Worm (Caenorhabditis elegans) whole organism, L3 larva: ENCODE data around the gene W09H1.3.
A peak's percentile ranks its signal among the peaks of the same experiment; 100 is the strongest.

ENCODE experiments used
- R02D3.7 ChIP-seq: fragments of 150-350 bp; optimal IDR thresholded peaks from 2 replicates; lab custom pipeline; 2014; ENCODE audit warnings: missing biosample characterization, missing genetic modification characterization
- aly-2 ChIP-seq: fragments of 150-350 bp; optimal IDR thresholded peaks from 2 replicates; lab custom pipeline; 2014; ENCODE audit warnings: missing biosample characterization, missing genetic modification characterization
- ama-1 ChIP-seq: fragments of 150-350 bp; optimal IDR thresholded peaks from 2 replicates; lab custom pipeline; 2018
- ceh-28 ChIP-seq: fragments of 150-350 bp; optimal IDR thresholded peaks from 2 replicates; lab custom pipeline; 2014; ENCODE audit warnings: missing biosample characterization, missing genetic modification reagents, missing genetic modification characterization
- ceh-82 ChIP-seq: fragments of 150-350 bp; optimal IDR thresholded peaks from 2 replicates; lab custom pipeline; 2014; ENCODE audit warnings: missing biosample characterization, missing genetic modification characterization
- ceh-9 ChIP-seq: sonication (generic microtip); optimal IDR thresholded peaks from 2 replicates; lab custom pipeline; 2018; ENCODE audit warnings: missing biosample characterization, missing genetic modification characterization
- daf-12 ChIP-seq: fragments of 150-350 bp; optimal IDR thresholded peaks from 2 replicates; lab custom pipeline; 2014; ENCODE audit warnings: missing biosample characterization, missing genetic modification reagents, missing genetic modification characterization
- egl-27 ChIP-seq: sonication (generic microtip); optimal IDR thresholded peaks from 4 replicates; lab custom pipeline; 2017; ENCODE audit warnings: missing biosample characterization, missing genetic modification reagents, missing genetic modification characterization
- egl-5 ChIP-seq: fragments of 150-350 bp; optimal IDR thresholded peaks from 2 replicates; lab custom pipeline; 2017; ENCODE audit warnings: missing biosample characterization, missing genetic modification reagents, missing genetic modification characterization, inconsistent platforms
- elt-1 ChIP-seq: fragments of 150-350 bp; optimal IDR thresholded peaks from 2 replicates; lab custom pipeline; 2014; ENCODE audit warnings: missing biosample characterization, missing genetic modification characterization
- elt-2 ChIP-seq: sonication (generic microtip); optimal IDR thresholded peaks from 2 replicates; lab custom pipeline; 2016; ENCODE audit warnings: missing genetic modification reagents, mild to moderate bottlenecking, missing genetic modification characterization, missing compliant biosample characterization
- eor-1 ChIP-seq, 2 experiments: fragments of 150-350 bp; optimal IDR thresholded peaks; 2 replicates each; lab custom pipeline; 2014 to 2018; ENCODE audit warnings: missing biosample characterization in 2 of 2, missing genetic modification characterization in 2 of 2
- fkh-10 ChIP-seq: sonication (generic microtip); optimal IDR thresholded peaks from 2 replicates; lab custom pipeline; 2017; ENCODE audit warnings: missing biosample characterization, missing genetic modification reagents, missing genetic modification characterization
- fkh-2 ChIP-seq: fragments of 150-350 bp; optimal IDR thresholded peaks from 2 replicates; lab custom pipeline; 2014; ENCODE audit warnings: missing biosample characterization, missing genetic modification reagents, missing genetic modification characterization
- hmg-11 ChIP-seq: sonication (generic microtip); optimal IDR thresholded peaks from 2 replicates; lab custom pipeline; 2016; ENCODE audit warnings: missing genetic modification characterization, missing compliant biosample characterization
- jun-1 ChIP-seq: fragments of 150-350 bp; optimal IDR thresholded peaks from 2 replicates; lab custom pipeline; 2014; ENCODE audit warnings: missing biosample characterization, missing genetic modification reagents, missing genetic modification characterization
- lin-15B ChIP-seq: fragments of 150-350 bp; optimal IDR thresholded peaks from 2 replicates; lab custom pipeline; 2014; ENCODE audit warnings: missing biosample characterization, missing genetic modification characterization
- lin-39 ChIP-seq: fragments of 150-350 bp; optimal IDR thresholded peaks from 2 replicates; lab custom pipeline; 2018; ENCODE audit warnings: missing biosample characterization, missing genetic modification reagents, missing genetic modification characterization
- lsy-12 ChIP-seq: sonication (generic microtip); optimal IDR thresholded peaks from 2 replicates; lab custom pipeline; 2016; ENCODE audit warnings: mild to moderate bottlenecking, missing genetic modification characterization, missing compliant biosample characterization
- mdl-1 ChIP-seq: fragments of 150-350 bp; optimal IDR thresholded peaks from 2 replicates; lab custom pipeline; 2014; ENCODE audit warnings: missing biosample characterization, missing genetic modification characterization
- mml-1 ChIP-seq: fragments of 150-350 bp; sonication (generic microtip); optimal IDR thresholded peaks from 3 replicates; lab custom pipeline; 2014; ENCODE audit warnings: missing biosample characterization, missing genetic modification characterization
- nfya-1 ChIP-seq: sonication (generic microtip); optimal IDR thresholded peaks from 2 replicates; lab custom pipeline; 2017; ENCODE audit warnings: missing genetic modification characterization, mild to moderate bottlenecking, missing compliant biosample characterization, antibody characterized with exemption, moderate library complexity; ENCODE audit not compliant: insufficient read depth
- nhr-11 ChIP-seq: fragments of 150-350 bp; optimal IDR thresholded peaks from 2 replicates; lab custom pipeline; 2014; ENCODE audit warnings: missing biosample characterization, missing genetic modification characterization
- nhr-12 ChIP-seq: fragments of 150-350 bp; optimal IDR thresholded peaks from 2 replicates; lab custom pipeline; 2014; ENCODE audit warnings: missing biosample characterization, missing genetic modification characterization
- nhr-23 ChIP-seq: fragments of 150-350 bp; optimal IDR thresholded peaks from 2 replicates; lab custom pipeline; 2014; ENCODE audit warnings: missing biosample characterization, missing genetic modification reagents, missing genetic modification characterization
- nhr-237 ChIP-seq: fragments of 150-350 bp; optimal IDR thresholded peaks from 2 replicates; lab custom pipeline; 2014; ENCODE audit warnings: missing biosample characterization, missing genetic modification characterization
- nhr-25 ChIP-seq: sonication (generic microtip); optimal IDR thresholded peaks from 2 replicates; lab custom pipeline; 2017; ENCODE audit warnings: missing biosample characterization, missing genetic modification characterization
- nhr-28 ChIP-seq: fragments of 150-350 bp; optimal IDR thresholded peaks from 2 replicates; lab custom pipeline; 2014; ENCODE audit warnings: missing biosample characterization, missing genetic modification characterization
- nhr-67 ChIP-seq: fragments of 150-350 bp; optimal IDR thresholded peaks from 2 replicates; lab custom pipeline; 2014; ENCODE audit warnings: missing biosample characterization, missing genetic modification characterization
- nhr-76 ChIP-seq: fragments of 150-350 bp; sonication (generic microtip); optimal IDR thresholded peaks from 5 replicates; lab custom pipeline; 2014; ENCODE audit warnings: missing biosample characterization, missing genetic modification characterization
- nhr-77 ChIP-seq: fragments of 150-350 bp; optimal IDR thresholded peaks from 2 replicates; lab custom pipeline; 2014; ENCODE audit warnings: missing biosample characterization, missing genetic modification characterization
- pha-4 ChIP-seq: fragments of 150-350 bp; optimal IDR thresholded peaks from 2 replicates; lab custom pipeline; 2014; ENCODE audit warnings: missing biosample characterization, missing genetic modification reagents, missing genetic modification characterization
- pqm-1 ChIP-seq: fragments of 150-350 bp; optimal IDR thresholded peaks from 2 replicates; lab custom pipeline; 2017; ENCODE audit warnings: missing biosample characterization, missing genetic modification characterization, inconsistent platforms
- sea-2 ChIP-seq: fragments of 150-350 bp; sonication (generic microtip); optimal IDR thresholded peaks from 4 replicates; lab custom pipeline; 2014; ENCODE audit warnings: missing biosample characterization, missing genetic modification reagents, missing genetic modification characterization
- skn-1 ChIP-seq: fragments of 150-350 bp; optimal IDR thresholded peaks from 2 replicates; lab custom pipeline; 2014; ENCODE audit warnings: missing biosample characterization, missing genetic modification characterization
- snpc-4 ChIP-seq: fragments of 150-350 bp; optimal IDR thresholded peaks from 2 replicates; lab custom pipeline; 2014; ENCODE audit warnings: missing biosample characterization, missing genetic modification characterization
- unc-39 ChIP-seq: sonication (generic microtip); optimal IDR thresholded peaks from 4 replicates; lab custom pipeline; 2017; ENCODE audit warnings: missing biosample characterization, missing genetic modification characterization
- ztf-11 ChIP-seq: fragments of 150-350 bp; optimal IDR thresholded peaks from 2 replicates; lab custom pipeline; 2014; ENCODE audit warnings: missing biosample characterization, missing genetic modification characterization
- ztf-4 ChIP-seq: fragments of 150-350 bp; optimal IDR thresholded peaks from 2 replicates; lab custom pipeline; 2014; ENCODE audit warnings: missing biosample characterization, missing genetic modification characterization

W09H1.3 gene

DNA sequence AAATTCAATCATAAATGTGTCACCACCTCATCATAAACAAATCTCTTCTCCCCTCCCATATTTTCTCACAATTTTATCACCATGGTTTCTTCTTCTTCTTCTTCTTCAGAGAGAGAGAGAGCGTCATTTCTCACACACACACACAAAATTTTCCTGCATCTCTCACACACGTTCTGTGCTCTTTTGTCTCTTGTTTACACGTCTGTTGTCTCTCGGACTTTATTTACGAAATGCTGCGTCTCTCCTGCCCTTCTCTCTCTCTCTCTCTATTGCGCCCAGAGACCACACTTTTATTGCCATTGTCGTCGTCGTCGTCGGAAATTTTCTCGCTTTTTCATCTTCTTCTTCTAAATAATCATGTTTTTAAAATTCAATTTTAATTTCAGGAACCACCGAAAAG is 10.9 kb downstream of the W09H1.3 start, which contains the start of gene lec-1 (continued):
- TF ChIP-seq mdl-1 (tag; lab: Kevin White, UChicago), result no peak

DNA sequence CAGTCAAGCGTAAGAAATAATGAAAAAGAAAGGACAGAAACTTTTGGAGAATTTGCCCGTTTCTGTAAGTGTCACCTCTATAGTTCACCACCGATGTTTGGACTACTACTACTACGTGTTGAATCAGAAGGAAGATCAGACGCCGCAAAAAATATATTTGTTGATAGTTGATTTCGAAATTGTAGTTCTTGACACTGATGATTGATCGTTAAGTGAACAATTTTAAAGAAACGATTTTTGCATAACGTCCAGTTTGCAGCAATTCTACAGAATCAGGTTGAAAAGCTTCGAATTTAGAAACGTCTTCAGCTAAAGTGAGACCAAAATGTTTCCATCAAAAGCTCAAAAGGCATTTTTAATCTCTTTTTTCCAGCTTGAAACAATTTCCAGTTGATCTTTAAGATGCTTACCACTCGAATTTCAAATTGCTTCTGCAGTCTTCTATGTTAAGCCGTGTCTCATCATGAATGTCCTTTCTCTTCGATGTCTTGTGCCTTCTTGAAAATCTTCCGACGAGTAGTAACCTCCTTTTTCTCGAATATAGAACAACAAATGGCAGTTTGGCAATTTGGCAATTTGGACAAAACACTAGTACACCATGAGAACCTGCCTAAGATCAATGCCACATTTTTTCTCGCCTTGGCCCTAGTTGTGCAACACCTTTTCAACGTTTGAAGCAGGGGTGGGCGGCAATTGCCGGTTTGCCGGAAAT is 11.6 kb downstream of the W09H1.3 start:
- no peak for TF ChIP-seq lsy-12 (tag; lab: Kevin White, UChicago)
- peak; percentile 52 for TF ChIP-seq ama-1 (lab: Kevin White, UChicago)

DNA sequence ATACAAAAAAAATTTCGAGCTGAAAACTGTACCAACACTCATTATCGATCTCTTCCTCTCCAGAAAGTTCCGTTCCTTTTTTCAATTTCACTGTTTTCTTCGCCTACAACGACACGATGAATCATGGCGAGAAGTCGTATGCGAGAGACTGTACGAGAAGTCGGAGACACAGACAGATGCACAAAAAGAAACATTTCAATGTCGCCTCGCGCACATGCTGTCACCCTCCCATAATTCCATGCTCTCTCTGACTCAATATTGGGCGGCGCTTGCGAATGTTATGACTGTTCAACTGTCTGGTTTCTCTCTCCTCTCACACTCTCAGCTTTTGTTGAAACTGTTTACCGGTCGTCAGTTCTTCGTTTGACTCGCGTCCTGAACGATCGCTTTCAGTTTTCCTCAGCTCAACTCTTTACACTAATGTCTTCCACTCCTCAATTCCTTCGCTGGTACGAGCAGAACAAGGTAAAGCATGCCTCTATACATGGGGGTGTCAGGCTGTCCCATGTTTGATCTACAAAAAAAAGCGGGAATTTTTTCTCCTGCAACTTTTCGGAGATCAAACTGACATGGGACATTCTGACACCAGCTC is 12.6 kb downstream of the W09H1.3 start:
- no peak for TF ChIP-seq ztf-11 (tag; lab: Kevin White, UChicago)
- no peak for TF ChIP-seq fkh-10 (GFP tag; lab: Kevin White, UChicago)
- TF ChIP-seq nhr-67 (tag; lab: Kevin White, UChicago), result no peak
- TF ChIP-seq pqm-1 (tag; lab: Kevin White, UChicago), result no peak
- TF ChIP-seq egl-27 (tag; lab: Kevin White, UChicago), result no peak
- TF ChIP-seq nfya-1 (tag; lab: Kevin White, UChicago), result peak; percentile 33
- TF ChIP-seq mdl-1 (tag; lab: Kevin White, UChicago), result no peak
- no peak for TF ChIP-seq mml-1 (tag; lab: Kevin White, UChicago)
- TF ChIP-seq R02D3.7, result no peak
- TF ChIP-seq hmg-11 (tag; lab: Kevin White, UChicago), result peak; percentile 29
- TF ChIP-seq lsy-12 (tag; lab: Kevin White, UChicago), result no peak
- no peak for TF ChIP-seq sea-2 (GFP tag; lab: Kevin White, UChicago)
- TF ChIP-seq ceh-28 (tag; lab: Kevin White, UChicago), result no peak
- TF ChIP-seq nhr-11 (tag; lab: Kevin White, UChicago), result no peak
- TF ChIP-seq jun-1, result no peak
- TF ChIP-seq nhr-25 (tag; lab: Kevin White, UChicago), result peak; percentile 41
- TF ChIP-seq pha-4 (tag; lab: Kevin White, UChicago), result peak; percentile 75
- TF ChIP-seq aly-2 (tag; lab: Kevin White, UChicago), result no peak
- peak; percentile 2 for TF ChIP-seq nhr-23
- TF ChIP-seq eor-1 (tag; optimal IDR thresholded peaks at IDR 0.05; lab: Kevin White, UChicago), result no peak
- TF ChIP-seq daf-12 (tag; lab: Kevin White, UChicago), result no peak
- peak; percentile 32 for TF ChIP-seq lin-39 (tag; lab: Kevin White, UChicago)
- no peak for TF ChIP-seq nhr-28 (tag; lab: Kevin White, UChicago)
- TF ChIP-seq nhr-12, result no peak
- TF ChIP-seq, all 47 proteins: peak for 6

DNA sequence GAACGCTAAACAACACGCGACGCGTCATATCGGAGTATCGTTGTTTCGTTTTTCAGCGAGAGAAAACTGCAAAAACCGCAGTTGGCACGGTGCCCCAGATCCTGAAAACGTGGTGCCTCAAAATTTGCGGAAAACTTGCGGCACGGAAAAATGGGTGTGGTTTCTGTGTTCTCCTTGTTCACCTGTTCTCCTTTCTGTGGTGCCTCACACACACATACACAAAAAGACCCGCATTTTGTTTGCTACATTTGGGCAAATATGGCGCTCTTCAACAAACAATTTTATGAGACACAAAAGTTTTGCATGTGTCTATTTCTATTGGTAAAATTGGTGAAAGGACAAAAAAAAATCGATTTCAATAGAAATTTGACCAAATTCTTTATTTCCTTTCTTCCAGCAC is 14.6 kb downstream of the W09H1.3 start:
- no peak for TF ChIP-seq daf-12 (tag; lab: Kevin White, UChicago)
- TF ChIP-seq pha-4 (tag; lab: Kevin White, UChicago), result peak; percentile 87

DNA sequence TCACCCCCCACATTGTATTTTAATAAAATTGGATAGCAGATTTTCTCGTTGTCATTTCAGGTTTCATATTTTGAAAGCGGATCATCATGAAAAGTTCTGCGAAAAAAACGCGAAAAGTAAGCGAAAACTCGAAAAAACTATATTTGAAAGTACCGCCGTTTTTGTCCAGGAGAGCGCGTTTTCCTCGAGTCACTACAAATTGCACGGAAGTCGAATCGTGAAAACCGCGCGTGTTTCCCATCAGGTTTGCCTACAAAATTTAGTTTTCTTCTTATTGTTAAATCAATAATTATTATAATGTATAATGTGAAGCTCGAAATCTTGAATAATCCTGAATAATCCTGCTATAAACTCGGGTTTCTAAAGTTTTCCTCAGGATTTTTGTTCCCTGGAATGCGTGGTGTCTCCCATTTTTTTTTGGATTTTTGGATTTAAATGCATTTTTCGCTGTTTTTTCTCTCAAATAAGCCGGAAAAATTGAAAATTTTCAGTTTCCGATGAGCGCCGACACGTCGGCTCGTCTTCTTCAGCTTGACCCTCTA is 15.5 kb downstream of the W09H1.3 start, which contains the start of gene btf-1:
Gene btf-1 (plus strand): TSS at position 492 of the 542 bp plus-strand sequence.
- TF ChIP-seq nhr-77, result peak; percentile 76
- peak; percentile 49 for TF ChIP-seq nhr-23
- TF ChIP-seq unc-39 (tag; lab: Kevin White, UChicago), result no peak
- peak; percentile 60 for TF ChIP-seq skn-1 (tag; lab: Kevin White, UChicago)
- peak; percentile 50 for TF ChIP-seq egl-5 (tag; lab: Kevin White, UChicago)
- TF ChIP-seq ztf-11 (tag; lab: Kevin White, UChicago), result no peak
- TF ChIP-seq pqm-1 (tag; lab: Kevin White, UChicago), result peak; percentile 5
- TF ChIP-seq sea-2 (GFP tag; lab: Kevin White, UChicago), result no peak
- peak; percentile 61 for TF ChIP-seq hmg-11 (tag; lab: Kevin White, UChicago)
- TF ChIP-seq ceh-28 (tag; lab: Kevin White, UChicago), result peak; percentile 45
- peak; percentile 41 for TF ChIP-seq snpc-4 (tag; lab: Kevin White, UChicago)
- no peak for TF ChIP-seq ztf-4 (tag; lab: Kevin White, UChicago)
- no peak for TF ChIP-seq eor-1 (tag; optimal IDR thresholded peaks at IDR 0.05; lab: Kevin White, UChicago)
- peak; percentile 44 for TF ChIP-seq lin-39 (tag; lab: Kevin White, UChicago)
- TF ChIP-seq nfya-1 (tag; lab: Kevin White, UChicago), result peak; percentile 68
- no peak for TF ChIP-seq elt-1 (tag; lab: Kevin White, UChicago)
- TF ChIP-seq aly-2 (tag; lab: Kevin White, UChicago), result no peak
- peak; percentile 87 for TF ChIP-seq lin-15B (tag; lab: Kevin White, UChicago)
- TF ChIP-seq jun-1, result peak; percentile 54
- peak; percentile 51 for TF ChIP-seq elt-2 (tag; lab: Kevin White, UChicago)
- TF ChIP-seq nhr-76 (tag; lab: Kevin White, UChicago), result no peak
- peak; percentile 82 for TF ChIP-seq ama-1 (lab: Kevin White, UChicago)
- no peak for TF ChIP-seq ceh-82 (tag; lab: Kevin White, UChicago)
- TF ChIP-seq fkh-10 (GFP tag; lab: Kevin White, UChicago), result peak; percentile 70
- TF ChIP-seq lsy-12 (tag; lab: Kevin White, UChicago), result peak; percentile 70
- TF ChIP-seq nhr-12, result no peak
- TF ChIP-seq nhr-25 (tag; lab: Kevin White, UChicago), result peak; percentile 20
- peak; percentile 66 for TF ChIP-seq R02D3.7
- no peak for TF ChIP-seq nhr-237 (tag; lab: Kevin White, UChicago)
- TF ChIP-seq ceh-9 (tag; lab: Kevin White, UChicago), result no peak
- peak; percentile 78 for TF ChIP-seq pha-4 (tag; lab: Kevin White, UChicago)
- no peak for TF ChIP-seq fkh-2 (tag; lab: Kevin White, UChicago)
